Worm (Caenorhabditis elegans) whole organism, mixed stage, embryonic: ENCODE measurements around the gene cyp-25A2.

Experiments used
- M03D4.4 ChIP-seq: sonication (generic microtip); optimal IDR thresholded peaks from 2 replicates; lab custom pipeline; 2017; ENCODE audit warnings: mild to moderate bottlenecking, missing genetic modification characterization, missing compliant biosample characterization
- bed-3 ChIP-seq: fragments of 200-800 bp; sonication (Bioruptor generic); optimal IDR thresholded peaks from 3 replicates; lab custom pipeline; 2018; ENCODE audit warnings: mild to moderate bottlenecking, missing genetic modification characterization, moderate library complexity, missing compliant biosample characterization
- blmp-1 ChIP-seq: fragments of 150-350 bp; optimal IDR thresholded peaks from 2 replicates; lab custom pipeline; 2014; ENCODE audit warnings: missing biosample characterization, missing genetic modification characterization
- ceh-39 ChIP-seq: fragments of 150-350 bp; optimal IDR thresholded peaks from 2 replicates; lab custom pipeline; 2014; ENCODE audit warnings: missing biosample characterization, missing genetic modification characterization
- ceh-43 ChIP-seq: fragments of 200-800 bp; sonication (Bioruptor generic); optimal IDR thresholded peaks from 2 replicates; lab custom pipeline; 2018; ENCODE audit warnings: mild to moderate bottlenecking, missing genetic modification characterization, moderate library complexity, missing compliant biosample characterization
- ceh-83 ChIP-seq: fragments of 200-800 bp; sonication (Bioruptor generic); optimal IDR thresholded peaks from 2 replicates; lab custom pipeline; 2018; ENCODE audit warnings: mild to moderate bottlenecking, missing genetic modification characterization, missing compliant biosample characterization
- ces-1 ChIP-seq: fragments of 150-350 bp; optimal IDR thresholded peaks from 2 replicates; lab custom pipeline; 2014; ENCODE audit warnings: missing biosample characterization, missing genetic modification reagents, missing genetic modification characterization
- drap-1 ChIP-seq: fragments of 200-800 bp; sonication (Bioruptor generic); optimal IDR thresholded peaks from 3 replicates; lab custom pipeline; 2018; ENCODE audit warnings: mild to moderate bottlenecking, missing genetic modification characterization, missing compliant biosample characterization
- elt-1 ChIP-seq: sonication (generic microtip); optimal IDR thresholded peaks from 2 replicates; lab custom pipeline; 2017; ENCODE audit warnings: missing genetic modification characterization, mild to moderate bottlenecking, missing compliant biosample characterization, antibody characterized with exemption, moderate library complexity, borderline replicate concordance; ENCODE audit not compliant: insufficient read depth
- elt-3 ChIP-seq: fragments of 150-350 bp; optimal IDR thresholded peaks from 2 replicates; lab custom pipeline; 2014; ENCODE audit warnings: missing biosample characterization, missing genetic modification characterization
- flh-1 ChIP-seq: fragments of 200-800 bp; sonication (Bioruptor generic); optimal IDR thresholded peaks from 2 replicates; lab custom pipeline; 2018; ENCODE audit warnings: mild to moderate bottlenecking, missing genetic modification characterization, moderate library complexity, missing compliant biosample characterization
- ham-2 ChIP-seq: fragments of 200-800 bp; sonication (Bioruptor generic); optimal IDR thresholded peaks from 2 replicates; lab custom pipeline; 2018; ENCODE audit warnings: mild to moderate bottlenecking, missing genetic modification characterization, missing compliant biosample characterization
- lin-13 ChIP-seq: fragments of 150-350 bp; optimal IDR thresholded peaks from 2 replicates; lab custom pipeline; 2014; ENCODE audit warnings: missing biosample characterization, missing genetic modification characterization
- lin-32 ChIP-seq: fragments of 200-800 bp; sonication (Bioruptor generic); optimal IDR thresholded peaks from 2 replicates; lab custom pipeline; 2018; ENCODE audit warnings: mild to moderate bottlenecking, missing genetic modification characterization, missing compliant biosample characterization
- lsy-2 ChIP-seq: fragments of 150-350 bp; optimal IDR thresholded peaks from 2 replicates; lab custom pipeline; 2014; ENCODE audit warnings: missing biosample characterization, missing genetic modification characterization
- mab-5 ChIP-seq: fragments of 150-350 bp; optimal IDR thresholded peaks from 2 replicates; lab custom pipeline; 2014; ENCODE audit warnings: missing biosample characterization, missing genetic modification characterization
- mep-1 ChIP-seq: fragments of 150-350 bp; optimal IDR thresholded peaks from 2 replicates; lab custom pipeline; 2017; ENCODE audit warnings: missing biosample characterization, missing genetic modification reagents, missing genetic modification characterization, inconsistent platforms
- mls-2 ChIP-seq: sonication (generic microtip); optimal IDR thresholded peaks from 2 replicates; lab custom pipeline; 2016; ENCODE audit warnings: mild to moderate bottlenecking, missing genetic modification characterization, moderate library complexity, missing compliant biosample characterization
- nhr-2 ChIP-seq: fragments of 150-350 bp; optimal IDR thresholded peaks from 2 replicates; lab custom pipeline; 2014; ENCODE audit warnings: missing biosample characterization, missing genetic modification characterization
- nhr-237 ChIP-seq: fragments of 150-350 bp; optimal IDR thresholded peaks from 2 replicates; lab custom pipeline; 2014; ENCODE audit warnings: missing biosample characterization, missing genetic modification characterization
- nhr-28 ChIP-seq: fragments of 150-350 bp; optimal IDR thresholded peaks from 2 replicates; lab custom pipeline; 2014; ENCODE audit warnings: missing biosample characterization, missing genetic modification characterization
- nhr-76 ChIP-seq: sonication (generic microtip); optimal IDR thresholded peaks from 2 replicates; lab custom pipeline; 2017; ENCODE audit warnings: missing biosample characterization, missing genetic modification characterization
- pha-4 ChIP-seq: fragments of 150-350 bp; optimal IDR thresholded peaks from 2 replicates; lab custom pipeline; 2018; ENCODE audit warnings: missing biosample characterization, missing genetic modification reagents, missing genetic modification characterization
- sem-2 ChIP-seq: fragments of 200-800 bp; sonication (Bioruptor generic); optimal IDR thresholded peaks from 2 replicates; lab custom pipeline; 2018; ENCODE audit warnings: mild to moderate bottlenecking, missing genetic modification characterization, missing compliant biosample characterization
- snpc-4 ChIP-seq: fragments of 150-350 bp; optimal IDR thresholded peaks from 2 replicates; lab custom pipeline; 2014; ENCODE audit warnings: missing biosample characterization, missing genetic modification characterization
- sptf-1 ChIP-seq: sonication (generic microtip); optimal IDR thresholded peaks from 2 replicates; lab custom pipeline; 2017; ENCODE audit warnings: mild to moderate bottlenecking, missing genetic modification characterization, moderate library complexity, missing compliant biosample characterization
- unc-62 ChIP-seq: fragments of 150-350 bp; optimal IDR thresholded peaks from 2 replicates; lab custom pipeline; 2014; ENCODE audit warnings: missing biosample characterization, missing genetic modification reagents, missing genetic modification characterization
- zip-8 ChIP-seq: fragments of 150-350 bp; optimal IDR thresholded peaks from 2 replicates; lab custom pipeline; 2014; ENCODE audit warnings: missing biosample characterization, missing genetic modification characterization

Gene cyp-25A2

ce11 chrIII:3801379-3801894 is 33.6 kb upstream of the cyp-25A2 start (continued):
- TF ChIP-seq flh-1 (GFP tag; lab: Kevin White, UChicago), result no peak

DNA sequence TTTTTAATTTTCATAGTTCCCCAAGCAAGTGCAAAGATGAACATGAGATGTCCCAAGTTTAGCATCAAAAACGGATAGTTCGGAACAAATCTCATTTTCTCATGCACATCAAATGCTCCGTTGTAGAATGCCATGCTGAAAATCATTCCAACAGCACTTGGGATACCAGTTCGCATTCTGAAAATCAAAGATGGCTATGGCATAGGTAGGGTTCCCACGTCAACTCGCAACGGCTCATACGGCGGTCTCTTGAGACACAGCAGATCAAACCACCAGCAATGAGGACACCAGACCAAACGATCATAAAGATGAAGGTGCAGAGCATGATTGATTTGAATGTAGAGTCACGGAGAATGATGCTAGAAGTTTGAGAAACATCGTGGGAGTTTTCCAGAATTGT is 31.9 kb upstream of the cyp-25A2 start:
- no peak for TF ChIP-seq unc-62 (GFP tag; lab: Kevin White, UChicago)
- TF ChIP-seq snpc-4 (tag; lab: Kevin White, UChicago), result no peak
- no peak for TF ChIP-seq lin-32 (GFP tag; lab: Kevin White, UChicago)
- no peak for TF ChIP-seq nhr-76
- TF ChIP-seq sptf-1 (tag; lab: Kevin White, UChicago), result no peak
- TF ChIP-seq M03D4.4, result no peak
- TF ChIP-seq ceh-43, result no peak
- TF ChIP-seq lsy-2 (tag; lab: Kevin White, UChicago), result no peak

ce11 chrIII:3804422-3804821 is 30.6 kb upstream of the cyp-25A2 start, which contains the start of gene xbx-5:
TSS of gene xbx-5 (minus strand) at chrIII:3804477.
- TF ChIP-seq nhr-237 (tag; lab: Kevin White, UChicago) (no peak), lin-32 (GFP tag; lab: Kevin White, UChicago) (no peak), nhr-28 (tag; lab: Kevin White, UChicago) (no peak), sptf-1 (tag; lab: Kevin White, UChicago) (no peak), mep-1 (no peak), blmp-1 (tag; lab: Kevin White, UChicago) (no peak), M03D4.4 (no peak), zip-8 (tag; lab: Kevin White, UChicago) (no peak), elt-1 (tag; lab: Kevin White, UChicago) (no peak), ceh-39 (tag; lab: Kevin White, UChicago) (no peak), flh-1 (GFP tag; lab: Kevin White, UChicago) (no peak), elt-3 (no peak), nhr-2 (tag; lab: Kevin White, UChicago) (no peak)

- no peak for TF ChIP-seq pha-4
- no peak for TF ChIP-seq ceh-83 (GFP tag; lab: Kevin White, UChicago)
- no peak for TF ChIP-seq M03D4.4
- TF ChIP-seq lsy-2 (tag; lab: Kevin White, UChicago), result no peak
- TF ChIP-seq ham-2, result no peak
- TF ChIP-seq mab-5 (tag; lab: Kevin White, UChicago), result no peak
- TF ChIP-seq nhr-2 (tag; lab: Kevin White, UChicago), result no peak
Observed at ce11 chrIII:3806883-3807282, 28.1 kb upstream of the cyp-25A2 start.

DNA sequence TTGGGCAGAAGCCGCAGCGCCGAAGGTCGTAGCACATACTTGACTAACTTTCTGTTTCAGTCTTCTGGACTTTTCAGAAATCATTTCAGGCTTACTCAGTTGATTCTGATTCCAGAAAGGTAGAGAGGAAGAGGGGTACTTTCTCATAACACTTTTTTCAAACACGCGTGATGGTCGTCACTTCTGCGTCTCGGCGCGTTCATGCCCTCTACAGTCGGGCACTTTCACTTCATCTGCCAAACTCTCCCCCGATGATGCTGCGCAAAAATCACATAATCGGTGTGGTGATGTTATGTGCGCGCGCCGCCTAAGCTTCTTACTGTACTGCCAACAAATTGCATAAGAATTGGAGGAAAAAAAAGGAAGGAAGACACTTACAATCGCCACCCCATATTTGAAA is 27.4 kb upstream of the cyp-25A2 start:
- TF ChIP-seq ceh-83 (GFP tag; lab: Kevin White, UChicago) (no peak), blmp-1 (tag; lab: Kevin White, UChicago) (peak; percentile 60), bed-3 (GFP tag; lab: Kevin White, UChicago) (no peak), lsy-2 (tag; lab: Kevin White, UChicago) (no peak), unc-62 (GFP tag; lab: Kevin White, UChicago) (no peak), sem-2 (no peak), M03D4.4 (no peak), nhr-76 (no peak)

ce11 chrIII:3809008-3809407 is 26.0 kb upstream of the cyp-25A2 start, which contains the start of gene toh-1:
TSS of gene toh-1 (minus strand) at chrIII:3809030.
- TF ChIP-seq nhr-2 (tag; lab: Kevin White, UChicago) (no peak), ham-2 (no peak), elt-3 (no peak), mls-2 (tag; lab: Kevin White, UChicago) (no peak), unc-62 (GFP tag; lab: Kevin White, UChicago) (no peak), drap-1 (GFP tag; lab: Kevin White, UChicago) (no peak), nhr-76 (no peak), snpc-4 (tag; lab: Kevin White, UChicago) (no peak), lin-32 (GFP tag; lab: Kevin White, UChicago) (no peak)
- TF ChIP-seq, all 35 proteins: peak for 0

ce11 chrIII:3811375-3811924 is 23.6 kb upstream of the cyp-25A2 start:
- no peak for TF ChIP-seq ceh-83 (GFP tag; lab: Kevin White, UChicago)
- no peak for TF ChIP-seq snpc-4 (tag; lab: Kevin White, UChicago)
- TF ChIP-seq sptf-1 (tag; lab: Kevin White, UChicago), result no peak
- TF ChIP-seq unc-62 (GFP tag; lab: Kevin White, UChicago), result no peak
- no peak for TF ChIP-seq lin-32 (GFP tag; lab: Kevin White, UChicago)
- TF ChIP-seq lsy-2 (tag; lab: Kevin White, UChicago), result no peak
- TF ChIP-seq ces-1 (GFP tag; lab: Kevin White, UChicago), result no peak
- no peak for TF ChIP-seq mep-1
- no peak for TF ChIP-seq lin-13 (tag; lab: Kevin White, UChicago)
- no peak for TF ChIP-seq nhr-237 (tag; lab: Kevin White, UChicago)
